Fruit fly (Drosophila melanogaster) S2 (cell line): ENCODE measurements around the gene GV1.

ENCODE experiments used
- CG8478 ChIP-seq: fragments of >200 bp; optimal IDR thresholded peaks from 2 replicates; lab custom pipeline; 2018
- CTCF ChIP-seq, 2 experiments: fragments of >200 bp; optimal IDR thresholded peaks; 2 replicates each; lab custom pipeline; 2018

- TF ChIP-seq CG8478 (lab: Kevin White, UChicago) (no peak), CTCF (optimal IDR thresholded peaks at IDR 0.05; lab: Kevin White, UChicago) (no peak)
Observed at dm6 chr3L:1866021-1866811, 55.8 kb downstream of the GV1 start.
